Fruit fly (Drosophila melanogaster): ENCODE data around the gene CG5984.

The CG5984 gene

dm6 chr3R:27247892-27248291 lies at the start of gene CG5984:
Gene CG5984, minus strand, starts transcription at chr3R:27247992.
- TF ChIP-seq Rel (GFP tag; optimal IDR thresholded peaks at IDR 0.05), result no peak
- TF ChIP-seq Rel (tag; optimal IDR thresholded peaks at IDR 0.05), result no peak
- no peak for TF ChIP-seq Hnf4 (GFP tag; optimal IDR thresholded peaks at IDR 0.05)
- TF ChIP-seq Mio (GFP tag; optimal IDR thresholded peaks at IDR 0.05), result no peak
- no peak for TF ChIP-seq dsf (GFP tag; optimal IDR thresholded peaks at IDR 0.05; ENCODE audit: borderline replicate concordance)
- TF ChIP-seq Abd-B (GFP tag; optimal IDR thresholded peaks at IDR 0.05), result no peak
- no peak for TF ChIP-seq GATAd (GFP tag; optimal IDR thresholded peaks at IDR 0.05)
- no peak for TF ChIP-seq br (GFP tag; optimal IDR thresholded peaks at IDR 0.05)
- no peak for TF ChIP-seq Hr83 (GFP tag; optimal IDR thresholded peaks at IDR 0.05; ENCODE audit: poor library complexity, severe bottlenecking)
- no peak for TF ChIP-seq pan (optimal IDR thresholded peaks at IDR 0.05)
- TF ChIP-seq CG32264 (GFP tag; optimal IDR thresholded peaks at IDR 0.05), result no peak
- TF ChIP-seq OdsH (GFP tag; optimal IDR thresholded peaks at IDR 0.05), result no peak
- no peak for TF ChIP-seq dl (GFP tag; optimal IDR thresholded peaks at IDR 0.05; ENCODE audit: insufficient read depth in 1 of 2, partially characterized antibody in 2 of 2)
- TF ChIP-seq brk (GFP tag; optimal IDR thresholded peaks at IDR 0.05), result no peak

dm6 chr3R:27294113-27294512 lies 46.3 kb upstream of the CG5984 start:
- TF ChIP-seq brk (GFP tag; optimal IDR thresholded peaks at IDR 0.05), result no peak
- TF ChIP-seq dsf (GFP tag; optimal IDR thresholded peaks at IDR 0.05; ENCODE audit: borderline replicate concordance), result no peak
- TF ChIP-seq OdsH (GFP tag; optimal IDR thresholded peaks at IDR 0.05), result no peak
- TF ChIP-seq HLH106 (tag; optimal IDR thresholded peaks at IDR 0.05), result no peak

dm6 chr3R:27293065-27293464 lies 45.3 kb upstream of the CG5984 start:
- no peak for TF ChIP-seq ey (GFP tag; optimal IDR thresholded peaks at IDR 0.05)
- TF ChIP-seq dl (GFP tag; optimal IDR thresholded peaks at IDR 0.05; ENCODE audit: insufficient read depth in 1 of 2, partially characterized antibody in 2 of 2), result no peak
- TF ChIP-seq usp (GFP tag; optimal IDR thresholded peaks at IDR 0.05), result no peak
- TF ChIP-seq brk (GFP tag; optimal IDR thresholded peaks at IDR 0.05), result no peak
- TF ChIP-seq OdsH (GFP tag; optimal IDR thresholded peaks at IDR 0.05), result no peak
- no peak for TF ChIP-seq foxo (GFP tag; optimal IDR thresholded peaks at IDR 0.05)
- no peak for TF ChIP-seq lola (GFP tag; optimal IDR thresholded peaks at IDR 0.05)
- no peak for TF ChIP-seq pan (optimal IDR thresholded peaks at IDR 0.05)
- TF ChIP-seq rgr (GFP tag; optimal IDR thresholded peaks at IDR 0.05), result no peak

dm6 chr3R:27292159-27292880 lies 44.5 kb upstream of the CG5984 start, which contains the start of gene CG3348:
Gene CG3348, minus strand, starts transcription at chr3R:27292209.
- no peak for TF ChIP-seq brk (GFP tag; optimal IDR thresholded peaks at IDR 0.05)
- no peak for TF ChIP-seq Abd-B (GFP tag; optimal IDR thresholded peaks at IDR 0.05)
- no peak for TF ChIP-seq Vsx2 (GFP tag; optimal IDR thresholded peaks at IDR 0.05; ENCODE audit: partially characterized antibody)
- TF ChIP-seq Dif (GFP tag; optimal IDR thresholded peaks at IDR 0.05; ENCODE audit: partially characterized antibody), result no peak
- no peak for TF ChIP-seq CG9705 (GFP tag; optimal IDR thresholded peaks at IDR 0.05)
- peak; percentile 50 for TF ChIP-seq sv (GFP tag; optimal IDR thresholded peaks at IDR 0.05)
- peak; percentile 49 for TF ChIP-seq psq (GFP tag; optimal IDR thresholded peaks at IDR 0.05)
- TF ChIP-seq h (GFP tag; optimal IDR thresholded peaks at IDR 0.05), result peak; percentile 72
- peak; percentile 15 for TF ChIP-seq woc (GFP tag; optimal IDR thresholded peaks at IDR 0.05)
- TF ChIP-seq Jra (GFP tag; optimal IDR thresholded peaks at IDR 0.05), result peak; percentile 32
- TF ChIP-seq jim (GFP tag; optimal IDR thresholded peaks at IDR 0.05), result no peak
- no peak for TF ChIP-seq Mio (GFP tag; optimal IDR thresholded peaks at IDR 0.05)
- no peak for TF ChIP-seq dsf (GFP tag; optimal IDR thresholded peaks at IDR 0.05; ENCODE audit: borderline replicate concordance)
- TF ChIP-seq foxo (GFP tag; optimal IDR thresholded peaks at IDR 0.05), result peak in 1 of 2 experiments; percentile 78
- peak; percentile 64 for TF ChIP-seq OdsH (GFP tag; optimal IDR thresholded peaks at IDR 0.05)
- no peak for TF ChIP-seq Hr78 (GFP tag; optimal IDR thresholded peaks at IDR 0.05)
- TF ChIP-seq N (GFP tag; optimal IDR thresholded peaks at IDR 0.05), result no peak
- TF ChIP-seq HLH106 (tag; optimal IDR thresholded peaks at IDR 0.05), result peak; percentile 24
- no peak for TF ChIP-seq sage (GFP tag; optimal IDR thresholded peaks at IDR 0.05)
- no peak for TF ChIP-seq pan (optimal IDR thresholded peaks at IDR 0.05)
- TF ChIP-seq GATAd (GFP tag; optimal IDR thresholded peaks at IDR 0.05), result no peak
- TF ChIP-seq Hr83 (GFP tag; optimal IDR thresholded peaks at IDR 0.05; ENCODE audit: poor library complexity, severe bottlenecking), result peak; percentile 36
- peak; percentile 73 for TF ChIP-seq fru (GFP tag; optimal IDR thresholded peaks at IDR 0.05)
- no peak for TF ChIP-seq Dfd (GFP tag; optimal IDR thresholded peaks at IDR 0.05)
- TF ChIP-seq Sp1 (GFP tag; optimal IDR thresholded peaks at IDR 0.05), result peak; percentile 65
- TF ChIP-seq CG32264 (GFP tag; optimal IDR thresholded peaks at IDR 0.05), result peak; percentile 50
- no peak for TF ChIP-seq lola (GFP tag; optimal IDR thresholded peaks at IDR 0.05)
- peak; percentile 78 for TF ChIP-seq rgr (GFP tag; optimal IDR thresholded peaks at IDR 0.05)
- no peak for TF ChIP-seq Rel (GFP tag; optimal IDR thresholded peaks at IDR 0.05)
- peak; percentile 8 for TF ChIP-seq Rel (tag; optimal IDR thresholded peaks at IDR 0.05)
- no peak for TF ChIP-seq dl (GFP tag; optimal IDR thresholded peaks at IDR 0.05; ENCODE audit: insufficient read depth in 1 of 2, partially characterized antibody in 2 of 2)
- peak; percentile 69 for TF ChIP-seq Hnf4 (GFP tag; optimal IDR thresholded peaks at IDR 0.05)
- peak; percentile 71 for TF ChIP-seq ey (GFP tag; optimal IDR thresholded peaks at IDR 0.05)
- no peak for TF ChIP-seq tai (GFP tag; optimal IDR thresholded peaks at IDR 0.05)
- TF ChIP-seq usp (GFP tag; optimal IDR thresholded peaks at IDR 0.05), result no peak
- peak; percentile 9 for TF ChIP-seq dmrt93B (GFP tag; optimal IDR thresholded peaks at IDR 0.05)
- no peak for TF ChIP-seq Myc (optimal IDR thresholded peaks at IDR 0.05)
- peak; percentile 46 for TF ChIP-seq br (GFP tag; optimal IDR thresholded peaks at IDR 0.05)
- TF ChIP-seq CrebA (GFP tag; optimal IDR thresholded peaks at IDR 0.05; ENCODE audit: borderline replicate concordance), result no peak

Measured in whole organism, wandering third instar larva.